Fruit fly (Drosophila melanogaster) whole organism, embryonic: ENCODE data around the gene RpL37A.

Source experiments
- Abd-B ChIP-seq: fragments of 200-800 bp; sonication (Bioruptor generic); optimal IDR thresholded peaks from 2 replicates; lab custom pipeline; 2018; ENCODE audit warnings: missing biosample characterization, mild to moderate bottlenecking, missing genetic modification characterization, moderate library complexity
- Adf1 ChIP-seq: fragments of 200-800 bp; sonication (Bioruptor generic); IDR thresholded peaks from 2 replicates; pipeline ENCODE4 v1.3.6; 2022; ENCODE audit warnings: missing biosample characterization, missing genetic modification characterization
- B-H2 ChIP-seq: fragments of 200-800 bp; sonication (Bioruptor generic); optimal IDR thresholded peaks from 2 replicates; lab custom pipeline; 2018; ENCODE audit warnings: missing biosample characterization, mild to moderate bottlenecking, missing genetic modification characterization
- CG10366 ChIP-seq: fragments of 200-800 bp; sonication (Bioruptor generic); IDR thresholded peaks from 2 replicates; pipeline ENCODE4 v1.3.6; 2022; ENCODE audit warnings: missing biosample characterization, missing genetic modification characterization
- CG11398 ChIP-seq: fragments of 200-800 bp; sonication (Bioruptor generic); optimal IDR thresholded peaks from 2 replicates; lab custom pipeline; 2016; ENCODE audit warnings: missing biosample characterization, missing genetic modification characterization
- CG12104 ChIP-seq: fragments of 200-800 bp; sonication (Bioruptor generic); optimal IDR thresholded peaks from 3 replicates; lab custom pipeline; 2016; ENCODE audit warnings: missing biosample characterization, missing genetic modification characterization
- CG12155 ChIP-seq: fragments of 200-800 bp; sonication (Bioruptor generic); optimal IDR thresholded peaks from 3 replicates; lab custom pipeline; 2016; ENCODE audit warnings: missing biosample characterization, missing genetic modification characterization
- CG13296 ChIP-seq: fragments of 200-800 bp; sonication (Bioruptor generic); optimal IDR thresholded peaks from 3 replicates; lab custom pipeline; 2018; ENCODE audit warnings: missing biosample characterization, mild to moderate bottlenecking, missing genetic modification characterization
- CG13624 ChIP-seq: fragments of 200-800 bp; sonication (Bioruptor generic); optimal IDR thresholded peaks from 2 replicates; lab custom pipeline; 2016; ENCODE audit warnings: missing biosample characterization, missing genetic modification characterization
- CG15073 ChIP-seq: fragments of 200-800 bp; sonication (Bioruptor generic); optimal IDR thresholded peaks from 2 replicates; lab custom pipeline; 2016; ENCODE audit warnings: missing biosample characterization, missing genetic modification characterization
- CG17385 ChIP-seq: fragments of 200-800 bp; sonication (Bioruptor generic); optimal IDR thresholded peaks from 3 replicates; lab custom pipeline; 2018; ENCODE audit warnings: missing biosample characterization, mild to moderate bottlenecking, missing genetic modification characterization
- CG17912 ChIP-seq: fragments of 200-800 bp; sonication (Bioruptor generic); optimal IDR thresholded peaks from 2 replicates; lab custom pipeline; 2018; ENCODE audit warnings: missing biosample characterization, mild to moderate bottlenecking, missing genetic modification characterization
- CG1792 ChIP-seq: fragments of 200-800 bp; sonication (Bioruptor generic); optimal IDR thresholded peaks from 2 replicates; lab custom pipeline; 2016; ENCODE audit warnings: missing biosample characterization, missing genetic modification characterization
- CG2129 ChIP-seq: fragments of 200-800 bp; sonication (Bioruptor generic); IDR thresholded peaks from 2 replicates; pipeline ENCODE4 v1.3.6; 2022; ENCODE audit warnings: missing biosample characterization, missing genetic modification characterization; ENCODE audit not compliant: partially characterized antibody
- CG2712 ChIP-seq: fragments of 200-800 bp; optimal IDR thresholded peaks from 3 replicates; lab custom pipeline; 2019; ENCODE audit warnings: missing biosample characterization, mild to moderate bottlenecking, missing genetic modification characterization, moderate library complexity
- CG6854 ChIP-seq: fragments of 200-800 bp; sonication (Bioruptor generic); optimal IDR thresholded peaks from 3 replicates; lab custom pipeline; 2017; ENCODE audit warnings: missing biosample characterization, mild to moderate bottlenecking, missing genetic modification characterization
- CG8290 ChIP-seq, 3 experiments: fragments of 200-800 bp; sonication (Bioruptor generic); optimal IDR thresholded peaks; 2 replicates each; lab custom pipeline; 2016 to 2019; ENCODE audit warnings: missing biosample characterization in 3 of 3, missing genetic modification characterization in 3 of 3, mild to moderate bottlenecking in 2 of 3, moderate library complexity in 1 of 3
- CG8388 ChIP-seq: fragments of 200-800 bp; sonication (Bioruptor generic); optimal IDR thresholded peaks from 2 replicates; lab custom pipeline; 2019; ENCODE audit warnings: missing biosample characterization, mild to moderate bottlenecking, missing genetic modification characterization, moderate library complexity
- D19B ChIP-seq: fragments of 200-800 bp; sonication (Bioruptor generic); optimal IDR thresholded peaks from 2 replicates; lab custom pipeline; 2017; ENCODE audit warnings: missing biosample characterization, mild to moderate bottlenecking, missing genetic modification characterization
- Dad ChIP-seq: fragments of 200-800 bp; sonication (Bioruptor generic); optimal IDR thresholded peaks from 3 replicates; lab custom pipeline; 2016; ENCODE audit warnings: missing biosample characterization, missing genetic modification characterization
- Dbx ChIP-seq: fragments of 200-800 bp; sonication (Bioruptor generic); IDR thresholded peaks from 3 replicates; pipeline ENCODE4 v1.3.6; 2022; ENCODE audit warnings: missing biosample characterization, missing genetic modification characterization
- Dip3 ChIP-seq: fragments of 200-800 bp; sonication (Bioruptor generic); optimal IDR thresholded peaks from 3 replicates; lab custom pipeline; 2016; ENCODE audit warnings: missing biosample characterization, missing genetic modification characterization
- Drgx ChIP-seq: fragments of 200-800 bp; sonication (Bioruptor generic); IDR thresholded peaks from 2 replicates; pipeline ENCODE4 v1.3.6; 2022; ENCODE audit warnings: missing biosample characterization, missing genetic modification characterization
- Fer2 ChIP-seq: fragments of 200-800 bp; sonication (Bioruptor generic); optimal IDR thresholded peaks from 2 replicates; lab custom pipeline; 2018; ENCODE audit warnings: missing biosample characterization, mild to moderate bottlenecking, missing genetic modification characterization, moderate library complexity
- Hand ChIP-seq: fragments of 200-800 bp; sonication (Bioruptor generic); optimal IDR thresholded peaks from 2 replicates; lab custom pipeline; 2017; ENCODE audit warnings: mild to moderate bottlenecking, missing biosample characterization, missing genetic modification reagents, missing genetic modification characterization
- Meics ChIP-seq: fragments of 200-800 bp; sonication (Bioruptor generic); optimal IDR thresholded peaks from 2 replicates; lab custom pipeline; 2017; ENCODE audit warnings: missing biosample characterization, mild to moderate bottlenecking, missing genetic modification characterization
- Nf-YC ChIP-seq: fragments of 200-800 bp; optimal IDR thresholded peaks from 3 replicates; lab custom pipeline; 2019; ENCODE audit warnings: missing biosample characterization, mild to moderate bottlenecking, missing genetic modification characterization, moderate library complexity
- Pdp1 ChIP-seq, 2 experiments: fragments of 200-800 bp; sonication (Bioruptor generic); optimal IDR thresholded peaks; 3 replicates each; lab custom pipeline; 2016; ENCODE audit warnings: missing biosample characterization in 2 of 2, missing genetic modification characterization in 2 of 2, mild to moderate bottlenecking in 1 of 2, moderate library complexity in 1 of 2
- Ravus ChIP-seq: fragments of 200-800 bp; sonication (Bioruptor generic); IDR thresholded peaks from 2 replicates; pipeline ENCODE4 v1.3.6; 2022; ENCODE audit warnings: missing biosample characterization, missing genetic modification characterization
- Sin3A ChIP-seq: fragments of >200 bp; optimal IDR thresholded peaks from 2 replicates; lab custom pipeline; 2018
- Sry-δ ChIP-seq: fragments of 200-800 bp; sonication (Bioruptor generic); optimal IDR thresholded peaks from 2 replicates; lab custom pipeline; 2016; ENCODE audit warnings: missing biosample characterization, missing genetic modification characterization
- Vsx1 ChIP-seq: fragments of 200-800 bp; sonication (Bioruptor generic); optimal IDR thresholded peaks from 2 replicates; lab custom pipeline; 2017; ENCODE audit warnings: missing biosample characterization, mild to moderate bottlenecking, missing genetic modification characterization, missing genetic modification reagents
- ash1 ChIP-seq: fragments of 200-800 bp; sonication (Bioruptor generic); optimal IDR thresholded peaks from 2 replicates; lab custom pipeline; 2018; ENCODE audit warnings: missing biosample characterization, mild to moderate bottlenecking, missing genetic modification characterization
- esg ChIP-seq: fragments of 200-800 bp; sonication (Bioruptor generic); conservative IDR thresholded peaks from 2 replicates; pipeline ENCODE4 v1.3.6; 2022; ENCODE audit warnings: missing biosample characterization, missing genetic modification characterization
- fd96Cb ChIP-seq: fragments of 200-800 bp; sonication (Bioruptor generic); optimal IDR thresholded peaks from 2 replicates; lab custom pipeline; 2018; ENCODE audit warnings: missing biosample characterization, mild to moderate bottlenecking, missing genetic modification characterization, moderate library complexity
- knrl ChIP-seq: fragments of 200-800 bp; sonication (Bioruptor generic); IDR thresholded peaks from 3 replicates; pipeline ENCODE4 v1.3.6; 2022; ENCODE audit warnings: missing biosample characterization, missing genetic modification characterization; ENCODE audit not compliant: partially characterized antibody
- lilli ChIP-seq: fragments of 200-800 bp; sonication (Bioruptor generic); optimal IDR thresholded peaks from 3 replicates; lab custom pipeline; 2016; ENCODE audit warnings: missing biosample characterization, missing genetic modification characterization
- lmd ChIP-seq: fragments of 200-800 bp; sonication (Bioruptor generic); IDR thresholded peaks from 2 replicates; pipeline ENCODE4 v1.3.6; 2022; ENCODE audit warnings: missing biosample characterization, missing genetic modification characterization
- mam ChIP-seq: fragments of 200-800 bp; sonication (Bioruptor generic); optimal IDR thresholded peaks from 3 replicates; lab custom pipeline; 2016; ENCODE audit warnings: missing biosample characterization, missing genetic modification characterization
- nerfin-1 ChIP-seq: fragments of 200-800 bp; sonication (Bioruptor generic); optimal IDR thresholded peaks from 3 replicates; lab custom pipeline; 2019; ENCODE audit warnings: missing biosample characterization, mild to moderate bottlenecking, missing genetic modification characterization, moderate library complexity
- odd ChIP-seq: fragments of 200-800 bp; sonication (Bioruptor generic); optimal IDR thresholded peaks from 2 replicates; lab custom pipeline; 2017; ENCODE audit warnings: missing biosample characterization, mild to moderate bottlenecking, missing genetic modification characterization
- pzg ChIP-seq: fragments of 200-800 bp; sonication (Bioruptor generic); optimal IDR thresholded peaks from 3 replicates; lab custom pipeline; 2018; ENCODE audit warnings: missing biosample characterization, mild to moderate bottlenecking, missing genetic modification characterization, moderate library complexity
- schlank ChIP-seq: fragments of 200-800 bp; sonication (Bioruptor generic); optimal IDR thresholded peaks from 2 replicates; lab custom pipeline; 2018; ENCODE audit warnings: missing biosample characterization, mild to moderate bottlenecking, missing genetic modification characterization
- seq ChIP-seq: fragments of 200-800 bp; sonication (Bioruptor generic); IDR thresholded peaks from 2 replicates; pipeline ENCODE4 v1.3.6; 2022; ENCODE audit warnings: missing biosample characterization, missing genetic modification characterization
- sna ChIP-seq: fragments of 200-800 bp; sonication (Bioruptor generic); IDR thresholded peaks from 2 replicates; pipeline ENCODE4 v1.3.6; 2022; ENCODE audit warnings: missing biosample characterization, missing genetic modification characterization; ENCODE audit not compliant: partially characterized antibody
- sqz ChIP-seq: fragments of 200-800 bp; sonication (Bioruptor generic); optimal IDR thresholded peaks from 3 replicates; lab custom pipeline; 2018; ENCODE audit warnings: missing biosample characterization, mild to moderate bottlenecking, missing genetic modification characterization
- tap ChIP-seq: fragments of 200-800 bp; optimal IDR thresholded peaks from 3 replicates; lab custom pipeline; 2019; ENCODE audit warnings: missing biosample characterization, mild to moderate bottlenecking, missing genetic modification characterization, moderate library complexity
- unpg ChIP-seq: fragments of 200-800 bp; sonication (Bioruptor generic); optimal IDR thresholded peaks from 3 replicates; lab custom pipeline; 2018; ENCODE audit warnings: missing biosample characterization, mild to moderate bottlenecking, missing genetic modification characterization, moderate library complexity
- vvl ChIP-seq: fragments of 200-800 bp; sonication (Bioruptor generic); IDR thresholded peaks from 2 replicates; pipeline ENCODE4 v1.3.6; 2022; ENCODE audit warnings: missing biosample characterization, missing genetic modification characterization

Gene RpL37A

DNA sequence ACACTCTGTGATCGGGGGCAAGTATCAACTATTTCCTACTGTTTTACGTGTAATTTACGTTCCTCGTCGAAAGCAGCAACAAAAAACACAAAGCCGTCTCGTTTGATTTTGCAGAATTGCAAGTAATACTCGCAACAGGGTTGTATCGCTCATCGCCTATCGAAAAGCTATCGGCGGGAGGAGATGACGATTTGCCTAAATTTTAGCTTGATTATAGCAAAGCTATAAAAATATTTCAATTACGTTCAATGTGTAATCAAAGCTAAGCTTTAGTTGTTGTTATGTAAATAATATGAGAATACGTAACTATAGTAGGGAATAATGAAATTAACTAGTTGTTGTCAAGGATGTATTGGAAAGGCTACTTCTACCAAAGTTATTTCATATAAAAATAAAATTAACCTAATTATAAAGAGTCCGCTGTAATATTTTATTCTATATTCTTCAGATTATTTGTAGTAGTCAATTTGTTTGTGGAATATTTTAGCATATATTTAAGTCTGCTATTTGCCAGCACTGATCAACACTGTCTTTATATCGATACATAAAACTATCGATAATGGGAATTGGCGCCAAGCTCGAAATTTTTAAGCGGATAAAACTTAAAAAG is 11.0 kb upstream of the RpL37A start, which contains the start of gene Rpn11:
TSS of gene Rpn11 (minus strand) at position 146 of the 610 bp plus-strand sequence.
- no peak for TF ChIP-seq seq
- TF ChIP-seq Sin3A = peak; percentile 6
- TF ChIP-seq CG11398 (GFP tag; lab: Kevin White, UChicago) = peak; percentile 15
- TF ChIP-seq CG6854 = no peak
- TF ChIP-seq pzg (GFP tag; lab: Kevin White, UChicago) = peak; percentile 50
- TF ChIP-seq Pdp1 (GFP tag; optimal IDR thresholded peaks at IDR 0.05; lab: Kevin White, UChicago) = peak; percentile 56 to 63
- TF ChIP-seq tap (tag; lab: Kevin White, UChicago) = peak; percentile 53
- TF ChIP-seq CG8388 (GFP tag; lab: Kevin White, UChicago) = peak; percentile 65
- peak; percentile 80 for TF ChIP-seq vvl (GFP tag; lab: Robert Waterston, UW)
- TF ChIP-seq CG17912 (GFP tag; lab: Kevin White, UChicago) = no peak
- TF ChIP-seq CG13296 (GFP tag; lab: Kevin White, UChicago) = peak; percentile 68
- TF ChIP-seq CG1792 = no peak
- TF ChIP-seq Vsx1 = no peak
- no peak for TF ChIP-seq sna (GFP tag; lab: Robert Waterston, UW)
- TF ChIP-seq schlank (tag; lab: Kevin White, UChicago) = no peak
- TF ChIP-seq Fer2 (tag; lab: Kevin White, UChicago) = peak; percentile 41
- peak; percentile 64 for TF ChIP-seq Meics (GFP tag; lab: Kevin White, UChicago)
- TF ChIP-seq lilli (GFP tag; lab: Kevin White, UChicago) = peak; percentile 59
- peak; percentile 58 for TF ChIP-seq CG17385 (GFP tag; lab: Kevin White, UChicago)
- no peak; the same call in 1 of the 2 replicates for TF ChIP-seq CG10366 (GFP tag; lab: Robert Waterston, UW)
- TF ChIP-seq CG12104 = peak; percentile 51
- TF ChIP-seq Hand (GFP tag; lab: Kevin White, UChicago) = peak; percentile 33
- TF ChIP-seq CG2712 = peak; percentile 76
- no peak for TF ChIP-seq sqz (GFP tag; lab: Kevin White, UChicago)
- TF ChIP-seq odd (GFP tag; lab: Kevin White, UChicago) = peak; percentile 0
- TF ChIP-seq mam (GFP tag; lab: Kevin White, UChicago) = peak; percentile 24
- peak; percentile 59 for TF ChIP-seq B-H2 (GFP tag; lab: Kevin White, UChicago)
- TF ChIP-seq Dbx (GFP tag; lab: Robert Waterston, UW) = peak; percentile 24; the same call in 1 of the 3 replicates
- peak; percentile 51 for TF ChIP-seq Sry-δ
- peak; percentile 71 for TF ChIP-seq CG12155 (GFP tag; lab: Kevin White, UChicago)
- no peak for TF ChIP-seq CG15073 (GFP tag; lab: Kevin White, UChicago)
- peak; percentile 36 for TF ChIP-seq CG8290 (GFP tag; optimal IDR thresholded peaks at IDR 0.05; lab: Kevin White, UChicago)
- peak; percentile 16 to 58 for TF ChIP-seq CG8290 (tag; optimal IDR thresholded peaks at IDR 0.05; lab: Kevin White, UChicago)
- TF ChIP-seq Ravus = no peak
- TF ChIP-seq esg (GFP tag; lab: Robert Waterston, UW) = peak; percentile 39
- peak; percentile 34 for TF ChIP-seq Dip3 (GFP tag; lab: Kevin White, UChicago)
- peak; percentile 45 for TF ChIP-seq fd96Cb (tag; lab: Kevin White, UChicago)
- peak; percentile 41 for TF ChIP-seq unpg
- peak; percentile 20 for TF ChIP-seq D19B
- TF ChIP-seq Drgx (GFP tag; lab: Robert Waterston, UW) = no peak
- no peak for TF ChIP-seq ash1 (GFP tag; lab: Kevin White, UChicago)
- peak; percentile 52 for TF ChIP-seq nerfin-1 (tag; lab: Kevin White, UChicago)
- TF ChIP-seq Nf-YC (tag; lab: Kevin White, UChicago) = peak; percentile 75
- peak; percentile 52 for TF ChIP-seq CG13624 (GFP tag; lab: Kevin White, UChicago)
- peak; percentile 39; the same call in 2 of the 3 replicates for TF ChIP-seq knrl (GFP tag; lab: Robert Waterston, UW)
- TF ChIP-seq Abd-B (GFP tag; lab: Kevin White, UChicago) = peak; percentile 76
- TF ChIP-seq Dad = no peak
- 0 out of 2 replicates have a peak, but pooled peaks have one; percentile 38 for TF ChIP-seq CG2129 (GFP tag; lab: Robert Waterston, UW)
- no peak; the same call in 1 of the 2 replicates for TF ChIP-seq lmd
- TF ChIP-seq Adf1 (GFP tag; lab: Robert Waterston, UW) = no peak
